Fruit fly (Drosophila melanogaster) whole organism, embryonic: ENCODE measurements around the gene Phb1.

ENCODE experiments used
- Atf6 ChIP-seq: fragments of 200-800 bp; sonication (Bioruptor generic); IDR thresholded peaks from 2 replicates; pipeline ENCODE4 v1.3.6; 2022; ENCODE audit warnings: missing biosample characterization, missing genetic modification characterization
- BtbVII ChIP-seq: fragments of 200-800 bp; sonication (Bioruptor generic); optimal IDR thresholded peaks from 3 replicates; lab custom pipeline; 2017; ENCODE audit warnings: missing biosample characterization, mild to moderate bottlenecking, missing genetic modification characterization
- CG10209 ChIP-seq: fragments of 200-800 bp; sonication (Bioruptor generic); optimal IDR thresholded peaks from 3 replicates; lab custom pipeline; 2017; ENCODE audit warnings: missing biosample characterization, mild to moderate bottlenecking, missing genetic modification characterization, missing genetic modification reagents
- CG12391 ChIP-seq: fragments of 200-800 bp; sonication (Bioruptor generic); optimal IDR thresholded peaks from 3 replicates; lab custom pipeline; 2018; ENCODE audit warnings: missing biosample characterization, mild to moderate bottlenecking, missing genetic modification characterization, moderate library complexity
- CG12659 ChIP-seq: fragments of 200-800 bp; sonication (Bioruptor generic); optimal IDR thresholded peaks from 3 replicates; lab custom pipeline; 2017; ENCODE audit warnings: mild to moderate bottlenecking, missing biosample characterization, missing genetic modification reagents, missing genetic modification characterization
- CG15269 ChIP-seq: fragments of 200-800 bp; sonication (Bioruptor generic); optimal IDR thresholded peaks from 2 replicates; lab custom pipeline; 2018; ENCODE audit warnings: missing biosample characterization, mild to moderate bottlenecking, missing genetic modification characterization, moderate library complexity
- CG1602 ChIP-seq: fragments of 200-800 bp; sonication (Bioruptor generic); optimal IDR thresholded peaks from 3 replicates; lab custom pipeline; 2016; ENCODE audit warnings: missing biosample characterization, missing genetic modification characterization
- CG17361 ChIP-seq: fragments of 200-800 bp; sonication (Bioruptor generic); IDR thresholded peaks from 3 replicates; pipeline ENCODE4 v1.3.6; 2022; ENCODE audit warnings: missing biosample characterization, missing genetic modification characterization
- CG17385 ChIP-seq: fragments of 200-800 bp; sonication (Bioruptor generic); optimal IDR thresholded peaks from 3 replicates; lab custom pipeline; 2018; ENCODE audit warnings: missing biosample characterization, mild to moderate bottlenecking, missing genetic modification characterization
- CG18262 ChIP-seq: fragments of 200-800 bp; optimal IDR thresholded peaks from 3 replicates; lab custom pipeline; 2019; ENCODE audit warnings: missing biosample characterization, mild to moderate bottlenecking, missing genetic modification characterization, moderate library complexity
- CG30403 ChIP-seq: fragments of 200-800 bp; sonication (Bioruptor generic); optimal IDR thresholded peaks from 3 replicates; lab custom pipeline; 2016; ENCODE audit warnings: missing biosample characterization, missing genetic modification characterization
- CG3407 ChIP-seq: fragments of 200-800 bp; sonication (Bioruptor generic); optimal IDR thresholded peaks from 2 replicates; lab custom pipeline; 2018; ENCODE audit warnings: missing biosample characterization, mild to moderate bottlenecking, missing genetic modification characterization
- CG3995 ChIP-seq: fragments of 200-800 bp; sonication (Bioruptor generic); optimal IDR thresholded peaks from 3 replicates; lab custom pipeline; 2016; ENCODE audit warnings: missing biosample characterization, missing genetic modification characterization
- CG5180 ChIP-seq: fragments of 200-800 bp; sonication (Bioruptor generic); optimal IDR thresholded peaks from 3 replicates; lab custom pipeline; 2017; ENCODE audit warnings: missing biosample characterization, missing genetic modification characterization, mild to moderate bottlenecking, moderate library complexity, missing genetic modification reagents
- CG6254 ChIP-seq: fragments of 200-800 bp; sonication (Bioruptor generic); optimal IDR thresholded peaks from 3 replicates; lab custom pipeline; 2017; ENCODE audit warnings: mild to moderate bottlenecking, missing biosample characterization, missing genetic modification reagents, missing genetic modification characterization
- CG7839 ChIP-seq: fragments of 200-800 bp; sonication (Bioruptor generic); optimal IDR thresholded peaks from 3 replicates; lab custom pipeline; 2018; ENCODE audit warnings: missing biosample characterization, mild to moderate bottlenecking, missing genetic modification characterization, moderate library complexity
- CG8089 ChIP-seq: fragments of 200-800 bp; sonication (Bioruptor generic); optimal IDR thresholded peaks from 3 replicates; lab custom pipeline; 2016; ENCODE audit warnings: missing biosample characterization, missing genetic modification characterization
- CG8388 ChIP-seq: fragments of 200-800 bp; sonication (Bioruptor generic); optimal IDR thresholded peaks from 2 replicates; lab custom pipeline; 2019; ENCODE audit warnings: missing biosample characterization, mild to moderate bottlenecking, missing genetic modification characterization, moderate library complexity
- CG9817 ChIP-seq: fragments of 200-800 bp; sonication (Bioruptor generic); optimal IDR thresholded peaks from 2 replicates; lab custom pipeline; 2018; ENCODE audit warnings: missing biosample characterization, mild to moderate bottlenecking, missing genetic modification characterization, moderate library complexity
- Dbx ChIP-seq: fragments of 200-800 bp; sonication (Bioruptor generic); IDR thresholded peaks from 3 replicates; pipeline ENCODE4 v1.3.6; 2022; ENCODE audit warnings: missing biosample characterization, missing genetic modification characterization
- Dip2 ChIP-seq: fragments of 200-800 bp; sonication (Bioruptor generic); IDR thresholded peaks from 2 replicates; pipeline ENCODE4 v1.3.6; 2022; ENCODE audit warnings: missing biosample characterization, missing genetic modification characterization
- Dll ChIP-seq: fragments of 200-800 bp; sonication (Bioruptor generic); IDR thresholded peaks from 4 replicates; pipeline ENCODE4 v1.3.6; 2022; ENCODE audit warnings: missing biosample characterization, missing genetic modification characterization; ENCODE audit not compliant: partially characterized antibody
- Eip74EF ChIP-seq, 2 experiments: fragments of 200-800 bp in 1 of 2; fragments of >200 bp in 1 of 2; sonication (Bioruptor generic) in 1 of 2; optimal IDR thresholded peaks; 2 replicates each; lab custom pipeline; 2017 to 2019; ENCODE audit warnings: missing biosample characterization in 2 of 2, missing genetic modification characterization in 2 of 2, mild to moderate bottlenecking in 1 of 2, moderate library complexity in 1 of 2
- Med ChIP-seq: fragments of 200-800 bp; sonication (Bioruptor generic); peaks from one replicate; lab custom pipeline; 2016; ENCODE audit warnings: missing biosample characterization, missing genetic modification characterization, mild to moderate bottlenecking, inconsistent platforms, moderate library complexity
- Meics ChIP-seq: fragments of 200-800 bp; sonication (Bioruptor generic); optimal IDR thresholded peaks from 2 replicates; lab custom pipeline; 2017; ENCODE audit warnings: missing biosample characterization, mild to moderate bottlenecking, missing genetic modification characterization
- Opbp ChIP-seq: fragments of 200-800 bp; sonication (Bioruptor generic); IDR thresholded peaks from 3 replicates; pipeline ENCODE4 v1.3.6; 2022; ENCODE audit warnings: missing biosample characterization, missing genetic modification characterization; ENCODE audit not compliant: partially characterized antibody
- Six4 ChIP-seq: fragments of 200-800 bp; sonication (Bioruptor generic); optimal IDR thresholded peaks from 2 replicates; lab custom pipeline; 2016; ENCODE audit warnings: missing biosample characterization, missing genetic modification characterization
- Xbp1 ChIP-seq: fragments of 200-800 bp; sonication (Bioruptor generic); optimal IDR thresholded peaks from 3 replicates; lab custom pipeline; 2016; ENCODE audit warnings: missing biosample characterization, mild to moderate bottlenecking, missing genetic modification characterization
- bbx ChIP-seq: fragments of 200-800 bp; sonication (Bioruptor generic); IDR thresholded peaks from 2 replicates; pipeline ENCODE4 v1.3.6; 2022; ENCODE audit warnings: missing biosample characterization, missing genetic modification characterization; ENCODE audit not compliant: partially characterized antibody
- bsh ChIP-seq, 2 experiments: fragments of 200-800 bp; sonication (Bioruptor generic); optimal IDR thresholded peaks; 2 replicates each; lab custom pipeline; 2017 to 2018; ENCODE audit warnings: mild to moderate bottlenecking in 2 of 2, missing biosample characterization in 2 of 2, missing genetic modification characterization in 2 of 2, moderate library complexity in 1 of 2
- corto ChIP-seq: fragments of 200-800 bp; sonication (Bioruptor generic); optimal IDR thresholded peaks from 2 replicates; lab custom pipeline; 2016; ENCODE audit warnings: missing biosample characterization, mild to moderate bottlenecking, missing genetic modification characterization, moderate library complexity
- dmrt99B ChIP-seq: fragments of 200-800 bp; sonication (Bioruptor generic); optimal IDR thresholded peaks from 2 replicates; lab custom pipeline; 2018; ENCODE audit warnings: missing biosample characterization, mild to moderate bottlenecking, missing genetic modification characterization, moderate library complexity
- fd96Cb ChIP-seq: fragments of 200-800 bp; sonication (Bioruptor generic); optimal IDR thresholded peaks from 2 replicates; lab custom pipeline; 2018; ENCODE audit warnings: missing biosample characterization, mild to moderate bottlenecking, missing genetic modification characterization, moderate library complexity
- gcm ChIP-seq: fragments of 200-800 bp; sonication (Bioruptor generic); optimal IDR thresholded peaks from 2 replicates; lab custom pipeline; 2019; ENCODE audit warnings: missing biosample characterization, mild to moderate bottlenecking, missing genetic modification characterization, moderate library complexity
- grau ChIP-seq: fragments of 200-800 bp; optimal IDR thresholded peaks from 3 replicates; lab custom pipeline; 2019; ENCODE audit warnings: missing biosample characterization, mild to moderate bottlenecking, missing genetic modification characterization, moderate library complexity
- lola ChIP-seq, 3 experiments: fragments of >200 bp in 2 of 3; fragments of 200-800 bp in 1 of 3; sonication (Bioruptor generic) in 1 of 3; optimal IDR thresholded peaks; 2 replicates each; lab custom pipeline; 2017 to 2019; ENCODE audit warnings: missing biosample characterization in 3 of 3, missing genetic modification characterization in 3 of 3, mild to moderate bottlenecking in 1 of 3, moderate library complexity in 1 of 3
- lov ChIP-seq, 2 experiments: fragments of 200-800 bp in 1 of 2; fragments of >200 bp in 1 of 2; sonication (Bioruptor generic) in 1 of 2; IDR thresholded peaks in 1 of 2; optimal IDR thresholded peaks in 1 of 2; 2 replicates in 1 of 2; 3 replicates in 1 of 2; pipeline versions ENCODE4 v1.3.6 to Lab custom; 2017 to 2022; ENCODE audit warnings: missing biosample characterization in 1 of 2, missing genetic modification characterization in 1 of 2
- maf-S ChIP-seq: fragments of 200-800 bp; sonication (Bioruptor generic); optimal IDR thresholded peaks from 2 replicates; lab custom pipeline; 2016; ENCODE audit warnings: missing biosample characterization, missing genetic modification characterization
- nau ChIP-seq: fragments of 200-800 bp; sonication (Bioruptor generic); optimal IDR thresholded peaks from 3 replicates; lab custom pipeline; 2017; ENCODE audit warnings: missing biosample characterization, mild to moderate bottlenecking, missing genetic modification characterization, missing genetic modification reagents
- odd ChIP-seq: fragments of 200-800 bp; sonication (Bioruptor generic); optimal IDR thresholded peaks from 2 replicates; lab custom pipeline; 2017; ENCODE audit warnings: missing biosample characterization, mild to moderate bottlenecking, missing genetic modification characterization
- onecut ChIP-seq: fragments of 200-800 bp; sonication (Bioruptor generic); IDR thresholded peaks from 2 replicates; pipeline ENCODE4 v1.3.6; 2022; ENCODE audit warnings: missing biosample characterization, missing genetic modification characterization
- org-1 ChIP-seq: fragments of 200-800 bp; sonication (Bioruptor generic); optimal IDR thresholded peaks from 2 replicates; lab custom pipeline; 2017; ENCODE audit warnings: missing biosample characterization, missing genetic modification characterization
- rib ChIP-seq: fragments of 200-800 bp; sonication (Bioruptor generic); IDR thresholded peaks from 2 replicates; pipeline ENCODE4 v1.3.6; 2022; ENCODE audit warnings: missing biosample characterization, missing genetic modification characterization
- so ChIP-seq: fragments of 200-800 bp; sonication (Bioruptor generic); IDR thresholded peaks from 3 replicates; pipeline ENCODE4 v1.3.6; 2022; ENCODE audit warnings: missing biosample characterization, missing genetic modification characterization
- z ChIP-seq: fragments of 200-800 bp; sonication (Bioruptor generic); IDR thresholded peaks from 3 replicates; pipeline ENCODE4 v1.3.6; 2022; ENCODE audit warnings: missing biosample characterization, missing genetic modification characterization
- zen ChIP-seq: fragments of 200-800 bp; sonication (Bioruptor generic); optimal IDR thresholded peaks from 3 replicates; lab custom pipeline; 2018; ENCODE audit warnings: missing biosample characterization, mild to moderate bottlenecking, missing genetic modification characterization, moderate library complexity

The Phb1 gene

dm6 chr2L:19138361-19139041 lies 14.8 kb upstream of the Phb1 start (continued):
- peak; percentile 60; the same call in 1 of the 3 replicates for TF ChIP-seq Dbx (GFP tag; lab: Robert Waterston, UW)
- TF ChIP-seq Atf6 (GFP tag; lab: Robert Waterston, UW): no peak
- TF ChIP-seq dmrt99B: peak; percentile 59
- TF ChIP-seq Med: peak; percentile 60
- peak; percentile 81 for TF ChIP-seq grau (tag; lab: Kevin White, UChicago)
- no peak for TF ChIP-seq corto (GFP tag; lab: Kevin White, UChicago)
- TF ChIP-seq CG15269 (tag; lab: Kevin White, UChicago): peak; percentile 19
- peak; percentile 13 for TF ChIP-seq CG30403 (GFP tag; lab: Kevin White, UChicago)
- no peak for TF ChIP-seq CG8089 (GFP tag; lab: Kevin White, UChicago)
- TF ChIP-seq CG3995 (GFP tag; lab: Kevin White, UChicago): no peak
- TF ChIP-seq Dll (GFP tag; lab: Robert Waterston, UW): no peak
- TF ChIP-seq Eip74EF (GFP tag; optimal IDR thresholded peaks at IDR 0.05; lab: Kevin White, UChicago): peak in 1 of 2 experiments; percentile 5
- TF ChIP-seq CG18262 (tag; lab: Kevin White, UChicago): peak; percentile 42
- no peak for TF ChIP-seq CG9817 (tag; lab: Kevin White, UChicago)
- peak; percentile 40 for TF ChIP-seq CG10209 (GFP tag; lab: Kevin White, UChicago)
- TF ChIP-seq odd (GFP tag; lab: Kevin White, UChicago): peak; percentile 10
- no peak for TF ChIP-seq zen (tag; lab: Kevin White, UChicago)
- TF ChIP-seq lola (GFP tag; optimal IDR thresholded peaks at IDR 0.05; lab: Kevin White, UChicago): peak in 1 of 3 experiments; percentile 9
- TF ChIP-seq CG12391 (tag; lab: Kevin White, UChicago): peak; percentile 20
- TF ChIP-seq org-1 (GFP tag; lab: Kevin White, UChicago): peak; percentile 21
- no peak for TF ChIP-seq CG5180 (GFP tag; lab: Kevin White, UChicago)
- TF ChIP-seq Six4: no peak
- peak; percentile 17 for TF ChIP-seq gcm
- peak; percentile 3 for TF ChIP-seq nau (GFP tag; lab: Kevin White, UChicago)
- TF ChIP-seq fd96Cb (tag; lab: Kevin White, UChicago): peak; percentile 50
- TF ChIP-seq CG17361 (GFP tag; lab: Robert Waterston, UW): peak; percentile 41; the same call in 1 of the 3 replicates
- peak; percentile 64; the same call in 1 of the 2 replicates for TF ChIP-seq rib (GFP tag; lab: Robert Waterston, UW)
- peak; percentile 9 for TF ChIP-seq CG12659 (GFP tag; lab: Kevin White, UChicago)
- peak; percentile 17 for TF ChIP-seq BtbVII (GFP tag; lab: Kevin White, UChicago)
- TF ChIP-seq bbx (GFP tag; lab: Robert Waterston, UW): peak; percentile 51; the same call in 1 of the 2 replicates
- peak; percentile 12 for TF ChIP-seq Xbp1
- TF ChIP-seq maf-S: no peak
- peak; percentile 11 for TF ChIP-seq Meics (GFP tag; lab: Kevin White, UChicago)
- no peak for TF ChIP-seq CG3407 (GFP tag; lab: Kevin White, UChicago)
- no peak for TF ChIP-seq CG17385 (GFP tag; lab: Kevin White, UChicago)
- TF ChIP-seq CG8388 (GFP tag; lab: Kevin White, UChicago): peak; percentile 6
- TF ChIP-seq bsh (GFP tag; optimal IDR thresholded peaks at IDR 0.05; lab: Kevin White, UChicago): peak in 1 of 2 experiments; percentile 28
- TF ChIP-seq CG1602: no peak
- 0 out of 3 replicates have a peak, but pooled peaks have one; percentile 27 for TF ChIP-seq z
- no peak for TF ChIP-seq Dip2 (GFP tag; lab: Robert Waterston, UW)
- peak; percentile 32 for TF ChIP-seq CG6254
- no peak for TF ChIP-seq lov (optimal IDR thresholded peaks at IDR 0.05; lab: Kevin White, UChicago)
- peak; percentile 32; the same call in 1 of the 3 replicates for TF ChIP-seq lov (GFP tag; IDR thresholded peaks at IDR 0.05; lab: Robert Waterston, UW)
- TF ChIP-seq CG7839 (tag; lab: Kevin White, UChicago): peak; percentile 38
- TF ChIP-seq so (GFP tag; lab: Robert Waterston, UW): 0 out of 3 replicates have a peak, but pooled peaks have one; percentile 27
- TF ChIP-seq onecut: peak; percentile 48
- no peak for TF ChIP-seq Opbp (GFP tag; lab: Robert Waterston, UW)
